Fruit fly (Drosophila melanogaster) whole organism, prepupa: ENCODE measurements around the gene CG32264.

ENCODE experiments used
- CG15336 ChIP-seq: fragments of 200-800 bp; sonication (Bioruptor generic); IDR thresholded peaks from 2 replicates; pipeline ENCODE4 v1.3.6; 2022; ENCODE audit warnings: missing biosample characterization, missing genetic modification characterization
- CG4318 ChIP-seq: fragments of 200-800 bp; sonication (Bioruptor generic); optimal IDR thresholded peaks from 3 replicates; lab custom pipeline; 2017; ENCODE audit warnings: missing biosample characterization, mild to moderate bottlenecking, missing genetic modification characterization
- CG6276 ChIP-seq: fragments of 200-800 bp; sonication (Bioruptor generic); optimal IDR thresholded peaks from 2 replicates; lab custom pipeline; 2017; ENCODE audit warnings: missing biosample characterization, mild to moderate bottlenecking, missing genetic modification characterization
- CG8632 ChIP-seq: fragments of 200-800 bp; sonication (Bioruptor generic); optimal IDR thresholded peaks from 3 replicates; lab custom pipeline; 2016; ENCODE audit warnings: missing biosample characterization, missing genetic modification characterization
- Ets21C ChIP-seq: fragments of 200-800 bp; sonication (Bioruptor generic); optimal IDR thresholded peaks from 3 replicates; lab custom pipeline; 2016; ENCODE audit warnings: missing biosample characterization, missing genetic modification characterization
- Lpt ChIP-seq: fragments of 200-800 bp; sonication (Bioruptor generic); optimal IDR thresholded peaks from 3 replicates; lab custom pipeline; 2016; ENCODE audit warnings: missing biosample characterization, missing genetic modification characterization
- OdsH ChIP-seq: fragments of 200-800 bp; sonication (Bioruptor generic); optimal IDR thresholded peaks from 3 replicates; lab custom pipeline; 2016; ENCODE audit warnings: missing biosample characterization, missing genetic modification characterization
- cyc ChIP-seq: fragments of 200-800 bp; sonication (Bioruptor generic); optimal IDR thresholded peaks from 3 replicates; lab custom pipeline; 2016; ENCODE audit warnings: missing biosample characterization, missing genetic modification characterization
- fkh ChIP-seq: fragments of 200-800 bp; sonication (Bioruptor generic); optimal IDR thresholded peaks from 3 replicates; lab custom pipeline; 2017; ENCODE audit warnings: missing biosample characterization, mild to moderate bottlenecking, missing genetic modification characterization, moderate library complexity

DNA sequence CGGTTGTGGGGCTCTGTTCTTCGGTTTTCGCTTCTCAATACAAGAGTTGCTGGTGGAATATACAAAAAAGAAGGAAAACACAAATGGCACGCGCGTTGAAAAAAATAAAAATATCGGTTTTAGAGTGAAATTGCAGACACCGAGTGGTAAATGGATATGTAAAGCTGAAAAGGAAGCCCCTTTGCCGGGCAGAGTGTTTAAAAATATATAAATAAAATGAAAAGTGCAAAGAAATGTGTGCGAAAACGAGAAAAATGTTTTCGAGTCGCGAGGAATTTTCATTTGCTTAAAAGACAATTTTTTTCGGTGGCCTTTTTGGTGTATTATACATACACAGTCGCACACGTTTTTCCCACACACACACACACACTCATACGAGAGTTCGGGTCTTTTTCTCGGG, 19.6 kb upstream of the CG32264 start:
- no peak for TF ChIP-seq CG4318
- no peak for TF ChIP-seq OdsH (GFP tag; lab: Kevin White, UChicago)
- peak; percentile 16 for TF ChIP-seq CG6276 (GFP tag; lab: Kevin White, UChicago)
- TF ChIP-seq CG15336 (GFP tag; lab: Robert Waterston, UW): no peak
- no peak for TF ChIP-seq Lpt (GFP tag; lab: Kevin White, UChicago)
- TF ChIP-seq Ets21C (GFP tag; lab: Kevin White, UChicago): no peak
- no peak for TF ChIP-seq cyc
- TF ChIP-seq fkh (GFP tag; lab: Kevin White, UChicago): no peak
- TF ChIP-seq CG8632 (GFP tag; lab: Kevin White, UChicago): no peak
